Worm (Caenorhabditis elegans) whole organism, early embryonic: Measurements from ENCODE around the gene Y15E3A.3.

Experiments
- B0310.2 ChIP-seq: sonication (generic microtip); optimal IDR thresholded peaks from 2 replicates; lab custom pipeline; 2016; ENCODE audit warnings: mild to moderate bottlenecking, missing genetic modification characterization, missing compliant biosample characterization
- F13C5.2 ChIP-seq: sonication (generic microtip); optimal IDR thresholded peaks from 2 replicates; lab custom pipeline; 2017; ENCODE audit warnings: mild to moderate bottlenecking, missing genetic modification characterization, inconsistent platforms, missing compliant biosample characterization
- aly-1 ChIP-seq: sonication (generic microtip); optimal IDR thresholded peaks from 2 replicates; lab custom pipeline; 2016; ENCODE audit warnings: missing genetic modification characterization, missing compliant biosample characterization
- ama-1 ChIP-seq: fragments of 150-350 bp; optimal IDR thresholded peaks from 2 replicates; lab custom pipeline; 2014
- ceh-13 ChIP-seq: fragments of 200-800 bp; sonication (Bioruptor generic); optimal IDR thresholded peaks from 2 replicates; lab custom pipeline; 2018; ENCODE audit warnings: mild to moderate bottlenecking, missing genetic modification characterization, missing compliant biosample characterization
- ceh-36 ChIP-seq: sonication (generic microtip); optimal IDR thresholded peaks from 2 replicates; lab custom pipeline; 2016; ENCODE audit warnings: missing genetic modification characterization, inconsistent platforms, missing compliant biosample characterization
- ets-7 ChIP-seq: sonication (generic microtip); optimal IDR thresholded peaks from 2 replicates; lab custom pipeline; 2016; ENCODE audit warnings: missing genotype, missing genetic modification characterization, missing compliant biosample characterization
- flt-1 ChIP-seq: fragments of 200-800 bp; sonication (Bioruptor generic); IDR thresholded peaks from 2 replicates; pipeline ENCODE4 v1.3.6; 2022; ENCODE audit warnings: missing genetic modification characterization, missing compliant biosample characterization
- hmbx-1 ChIP-seq: sonication (generic microtip); optimal IDR thresholded peaks from 2 replicates; lab custom pipeline; 2016; ENCODE audit warnings: mild to moderate bottlenecking, missing genetic modification characterization, missing compliant biosample characterization
- hmg-4 ChIP-seq: fragments of 200-800 bp; sonication (Bioruptor generic); optimal IDR thresholded peaks from 2 replicates; lab custom pipeline; 2018; ENCODE audit warnings: mild to moderate bottlenecking, missing genetic modification characterization, missing compliant biosample characterization
- hnd-1 ChIP-seq: sonication (generic microtip); optimal IDR thresholded peaks from 2 replicates; lab custom pipeline; 2016; ENCODE audit warnings: missing genetic modification characterization, missing compliant biosample characterization
- pes-1 ChIP-seq: fragments of 200-800 bp; sonication (Bioruptor generic); IDR thresholded peaks from 2 replicates; pipeline ENCODE4 v1.3.6; 2022; ENCODE audit warnings: missing genetic modification reagents, missing genetic modification characterization, missing compliant biosample characterization
- scrt-1 ChIP-seq: fragments of 200-800 bp; sonication (Bioruptor generic); IDR thresholded peaks from 2 replicates; pipeline ENCODE4 v1.3.6; 2022; ENCODE audit warnings: missing genetic modification characterization, missing compliant biosample characterization
- sea-1 ChIP-seq: fragments of 200-800 bp; sonication (Bioruptor generic); conservative IDR thresholded peaks from 2 replicates; pipeline ENCODE4 v1.3.6; 2022; ENCODE audit warnings: missing genetic modification characterization, missing compliant biosample characterization
- tbx-11 ChIP-seq: fragments of 200-800 bp; sonication (Bioruptor generic); IDR thresholded peaks from 2 replicates; pipeline ENCODE4 v1.3.6; 2022; ENCODE audit warnings: missing genetic modification characterization, missing compliant biosample characterization
- tbx-37 ChIP-seq: fragments of 200-800 bp; sonication (Bioruptor generic); conservative IDR thresholded peaks from 2 replicates; pipeline ENCODE4 v1.3.6; 2022; ENCODE audit warnings: missing genetic modification reagents, missing genetic modification characterization, missing compliant biosample characterization
- tra-4 ChIP-seq: sonication (generic microtip); optimal IDR thresholded peaks from 2 replicates; lab custom pipeline; 2017; ENCODE audit warnings: missing genetic modification characterization, missing compliant biosample characterization

Gene Y15E3A.3

DNA sequence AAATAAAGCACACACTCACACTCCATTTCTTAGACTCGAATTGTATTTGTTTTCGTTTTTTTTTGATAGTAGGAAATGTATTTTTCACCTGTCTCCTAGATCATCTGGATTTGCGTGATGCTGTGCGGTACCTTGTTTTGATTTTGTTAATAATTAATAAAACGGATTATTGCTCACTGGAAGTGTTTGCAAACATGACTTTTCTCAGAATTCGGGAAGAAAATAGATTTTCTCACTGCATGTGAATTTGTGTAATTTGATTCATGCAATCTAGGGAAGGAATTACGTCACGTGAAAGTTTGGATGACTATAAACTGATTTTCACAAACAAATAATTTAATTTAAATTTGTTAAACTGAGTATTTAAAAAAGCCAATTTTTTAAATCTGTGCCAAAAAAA lies 18.4 kb upstream of the Y15E3A.3 start:
- no peak for TF ChIP-seq tra-4 (tag; lab: Kevin White, UChicago)
- TF ChIP-seq hmbx-1 (tag; lab: Kevin White, UChicago): no peak
- TF ChIP-seq pes-1 (GFP tag; lab: Robert Waterston, UW): no peak
- TF ChIP-seq B0310.2: no peak
- no peak for TF ChIP-seq flt-1 (GFP tag; lab: Robert Waterston, UW)
- TF ChIP-seq ceh-36 (tag; lab: Kevin White, UChicago): no peak
- TF ChIP-seq hnd-1 (tag; lab: Kevin White, UChicago): no peak
- TF ChIP-seq hmg-4 (GFP tag; lab: Kevin White, UChicago): no peak
- TF ChIP-seq tbx-11 (GFP tag; lab: Robert Waterston, UW): no peak
- TF ChIP-seq aly-1: no peak
- TF ChIP-seq ceh-13 (GFP tag; lab: Kevin White, UChicago): no peak
- no peak for TF ChIP-seq sea-1
- no peak for TF ChIP-seq ama-1 (lab: Kevin White, UChicago)
- TF ChIP-seq ets-7: no peak
- TF ChIP-seq tbx-37: no peak
- TF ChIP-seq F13C5.2 (tag; lab: Kevin White, UChicago): no peak
- no peak for TF ChIP-seq scrt-1

DNA sequence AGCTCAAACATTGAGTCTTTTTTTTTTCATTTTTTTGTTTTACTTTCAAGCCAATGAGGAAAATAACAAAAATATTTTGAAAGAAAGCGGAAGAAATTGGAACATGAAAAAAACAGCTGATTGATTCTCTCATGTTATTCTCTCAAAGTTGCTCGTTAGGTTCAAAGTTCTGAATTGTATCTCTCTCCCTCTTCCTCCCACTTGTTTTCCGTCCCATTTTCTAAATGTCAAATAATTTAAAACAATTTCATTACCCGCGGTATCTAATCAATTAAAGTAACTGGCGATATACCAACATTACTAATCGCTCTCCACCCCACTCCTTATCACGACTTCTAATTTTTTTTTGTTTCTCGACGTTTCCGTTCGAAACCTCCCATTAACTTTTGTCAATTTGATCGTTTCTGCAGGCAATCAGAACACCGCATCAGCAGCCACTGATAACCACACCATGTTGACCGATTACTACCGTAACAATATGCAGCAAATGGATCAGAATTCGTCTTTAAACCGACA lies 17.2 kb upstream of the Y15E3A.3 start:
- TF ChIP-seq sea-1 (no peak), aly-1 (no peak), ama-1 (lab: Kevin White, UChicago) (no peak), ets-7 (no peak), tbx-37 (no peak), tra-4 (tag; lab: Kevin White, UChicago) (no peak), ceh-13 (GFP tag; lab: Kevin White, UChicago) (no peak), tbx-11 (GFP tag; lab: Robert Waterston, UW) (no peak), hnd-1 (tag; lab: Kevin White, UChicago) (no peak), hmbx-1 (tag; lab: Kevin White, UChicago) (no peak)

DNA sequence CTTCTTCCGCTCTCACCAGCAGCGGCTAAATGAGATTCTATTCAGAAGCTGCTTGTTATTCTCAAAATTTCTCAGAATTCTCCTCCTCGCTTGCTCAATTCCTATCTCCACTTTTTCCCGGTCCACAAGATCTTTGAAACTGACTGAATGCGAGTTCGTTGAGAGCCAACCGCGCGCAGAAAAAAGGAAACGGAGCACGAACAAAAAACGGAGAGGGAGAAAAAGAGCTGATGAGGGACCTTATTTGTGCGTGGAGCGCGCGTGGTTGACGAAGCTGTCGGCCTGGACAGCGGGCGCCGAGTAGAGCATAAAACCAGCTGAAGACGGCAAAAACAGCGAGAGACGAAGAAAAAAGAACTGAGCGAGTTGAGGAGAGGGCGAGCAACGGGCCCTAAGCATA lies 16.5 kb upstream of the Y15E3A.3 start:
- TF ChIP-seq tbx-11 (GFP tag; lab: Robert Waterston, UW) (no peak), tbx-37 (no peak), tra-4 (tag; lab: Kevin White, UChicago) (no peak), F13C5.2 (tag; lab: Kevin White, UChicago) (no peak), hmg-4 (GFP tag; lab: Kevin White, UChicago) (no peak), ceh-36 (tag; lab: Kevin White, UChicago) (no peak), B0310.2 (no peak), scrt-1 (no peak), hmbx-1 (tag; lab: Kevin White, UChicago) (no peak), aly-1 (no peak), ceh-13 (GFP tag; lab: Kevin White, UChicago) (no peak), ets-7 (no peak), sea-1 (no peak), ama-1 (lab: Kevin White, UChicago) (no peak)

DNA sequence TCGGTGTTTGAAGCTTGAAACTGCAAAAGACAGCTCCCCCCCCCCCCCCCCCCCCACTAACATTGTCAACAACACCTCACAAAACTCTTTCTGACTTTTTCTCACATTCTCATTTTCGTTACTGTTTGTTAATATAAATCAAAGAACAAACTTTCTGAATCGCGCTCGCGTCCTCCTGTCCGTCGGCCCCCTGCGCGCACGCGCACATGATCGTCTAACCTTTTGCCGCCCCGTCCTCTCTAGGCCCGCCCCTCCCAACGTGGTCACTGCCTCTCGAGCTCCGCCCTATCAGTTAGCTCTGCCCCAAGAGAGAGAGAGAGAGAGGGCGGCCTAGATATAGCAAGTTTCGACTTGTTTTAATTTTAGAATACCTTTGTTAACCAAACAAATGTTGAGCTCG lies 15.1 kb upstream of the Y15E3A.3 start:
- TF ChIP-seq sea-1: no peak
- TF ChIP-seq aly-1: no peak
- peak; percentile 21 for TF ChIP-seq hmg-4 (GFP tag; lab: Kevin White, UChicago)

DNA sequence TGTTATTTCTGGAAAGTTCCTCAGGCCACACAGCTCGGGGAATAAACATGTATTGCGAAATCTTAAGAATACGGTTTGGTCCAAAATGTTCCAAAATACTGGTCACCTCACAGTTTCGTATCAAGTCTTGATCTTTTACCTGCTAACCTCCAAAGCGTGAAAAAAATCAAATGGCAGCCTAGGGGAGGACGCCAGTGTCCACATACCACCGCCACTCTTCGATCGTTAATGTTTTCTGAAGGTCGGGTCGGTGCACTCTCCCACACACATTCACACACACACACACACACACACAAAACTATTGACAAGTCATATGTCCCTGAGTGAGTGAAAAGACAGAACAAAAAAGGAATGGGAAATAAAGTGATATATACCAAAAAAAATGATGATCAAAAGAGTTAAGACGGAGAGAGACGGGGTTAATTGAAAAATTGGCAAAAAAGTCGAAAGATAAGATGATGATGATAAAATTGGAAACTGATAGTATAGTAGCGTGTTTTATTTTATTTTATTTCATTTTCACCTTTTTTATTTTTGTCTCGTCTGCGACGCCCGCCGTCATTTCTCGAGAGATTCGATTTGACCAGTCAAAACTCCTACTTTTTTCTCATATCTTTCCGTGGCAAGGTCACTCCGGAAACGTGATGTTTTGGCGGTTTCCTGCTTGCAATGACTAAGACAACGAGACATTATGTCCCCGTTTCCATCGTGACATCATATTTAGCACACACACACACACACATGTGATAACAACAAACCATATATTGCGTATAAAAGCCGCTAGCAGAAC lies 14.4 kb upstream of the Y15E3A.3 start, which contains the start of gene Y15E3A.5:
Y15E3A.5 (plus strand) TSS at position 752 of the 790 bp plus-strand sequence.
- TF ChIP-seq sea-1 (no peak), ceh-13 (GFP tag; lab: Kevin White, UChicago) (no peak), B0310.2 (no peak), tbx-37 (no peak), tra-4 (tag; lab: Kevin White, UChicago) (no peak), F13C5.2 (tag; lab: Kevin White, UChicago) (no peak)

DNA sequence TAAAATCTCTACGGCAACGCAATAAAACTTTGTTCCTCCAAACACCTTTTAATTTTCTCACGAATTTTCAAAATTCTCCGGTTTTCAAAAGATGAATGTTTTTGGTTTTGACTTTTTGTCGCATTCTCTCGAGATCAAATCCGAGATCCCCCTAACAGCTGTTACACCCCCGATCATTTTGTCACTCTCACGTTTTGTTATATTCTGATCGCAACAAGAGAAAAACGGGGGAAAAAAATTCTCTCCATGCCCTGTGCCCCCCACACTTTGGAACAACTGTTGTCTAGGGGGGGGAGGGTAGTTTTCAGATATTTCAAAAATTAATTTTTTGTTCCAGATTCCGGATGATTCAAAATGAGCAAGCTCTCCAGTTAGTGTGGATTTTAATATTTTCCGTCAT lies 12.6 kb upstream of the Y15E3A.3 start:
- TF ChIP-seq F13C5.2 (tag; lab: Kevin White, UChicago) (no peak), ets-7 (no peak), tra-4 (tag; lab: Kevin White, UChicago) (no peak), tbx-37 (no peak), flt-1 (GFP tag; lab: Robert Waterston, UW) (no peak), hmg-4 (GFP tag; lab: Kevin White, UChicago) (no peak), pes-1 (GFP tag; lab: Robert Waterston, UW) (no peak), sea-1 (no peak), ceh-36 (tag; lab: Kevin White, UChicago) (no peak), B0310.2 (no peak), scrt-1 (no peak), ama-1 (lab: Kevin White, UChicago) (no peak), tbx-11 (GFP tag; lab: Robert Waterston, UW) (no peak)

DNA sequence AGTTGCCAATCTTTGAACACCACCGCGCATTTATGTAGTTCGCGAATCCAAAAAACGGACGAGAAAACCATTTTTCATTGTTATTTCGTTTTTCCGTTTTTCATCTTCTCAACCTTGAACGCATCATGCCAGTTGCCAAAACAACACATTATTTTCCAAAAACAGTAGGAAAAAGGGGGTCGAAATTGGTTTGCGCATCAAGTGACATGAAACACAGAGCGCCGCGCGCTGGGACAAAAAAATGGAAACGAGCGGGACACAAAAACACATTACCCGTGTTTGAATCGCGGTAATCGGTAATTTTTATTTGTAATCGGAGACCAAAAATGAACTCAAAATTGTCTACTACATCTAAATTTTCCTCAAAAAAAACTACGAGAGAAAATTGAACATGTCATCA lies 10.8 kb upstream of the Y15E3A.3 start:
- no peak for TF ChIP-seq tra-4 (tag; lab: Kevin White, UChicago)
- no peak for TF ChIP-seq hmg-4 (GFP tag; lab: Kevin White, UChicago)
- no peak for TF ChIP-seq B0310.2
- no peak for TF ChIP-seq hmbx-1 (tag; lab: Kevin White, UChicago)
- no peak for TF ChIP-seq F13C5.2 (tag; lab: Kevin White, UChicago)
- no peak for TF ChIP-seq hnd-1 (tag; lab: Kevin White, UChicago)

DNA sequence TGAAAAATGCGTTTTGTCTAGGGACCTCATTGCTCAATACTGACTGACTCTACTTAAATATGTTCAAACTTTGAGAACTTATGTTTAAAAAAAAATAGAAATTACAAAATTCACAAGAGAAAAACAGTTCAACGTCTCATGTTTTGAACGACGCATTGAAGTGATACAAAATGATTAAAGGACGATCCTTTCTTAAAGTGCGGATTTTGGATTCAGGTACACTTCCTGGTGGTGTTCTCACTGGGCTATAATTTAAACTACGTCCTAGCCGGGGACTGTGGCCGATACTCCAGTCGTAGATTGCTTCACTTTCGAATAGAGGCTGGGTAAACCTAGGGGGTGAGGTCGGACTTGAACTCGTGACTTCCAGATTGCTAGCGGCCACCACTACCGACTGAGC lies 10.0 kb upstream of the Y15E3A.3 start:
- TF ChIP-seq scrt-1 (no peak), B0310.2 (no peak), sea-1 (no peak), hmbx-1 (tag; lab: Kevin White, UChicago) (no peak), ceh-13 (GFP tag; lab: Kevin White, UChicago) (no peak), aly-1 (no peak), tra-4 (tag; lab: Kevin White, UChicago) (no peak), ets-7 (no peak), ama-1 (lab: Kevin White, UChicago) (no peak), pes-1 (GFP tag; lab: Robert Waterston, UW) (no peak), tbx-37 (no peak), hnd-1 (tag; lab: Kevin White, UChicago) (no peak), ceh-36 (tag; lab: Kevin White, UChicago) (no peak), tbx-11 (GFP tag; lab: Robert Waterston, UW) (no peak), flt-1 (GFP tag; lab: Robert Waterston, UW) (no peak), F13C5.2 (tag; lab: Kevin White, UChicago) (no peak), hmg-4 (GFP tag; lab: Kevin White, UChicago) (no peak)
